Fruit fly (Drosophila melanogaster) whole organism: ENCODE data around the gene CG33777.

Source experiments
- CG8478 ChIP-seq: fragments of >200 bp; optimal IDR thresholded peaks from 2 replicates; lab custom pipeline; 2018; ENCODE audit warnings: inconsistent platforms
- Dll ChIP-seq: fragments of >200 bp; optimal IDR thresholded peaks from 2 replicates; lab custom pipeline; 2017
- pan ChIP-seq: fragments of >200 bp; optimal IDR thresholded peaks from 2 replicates; lab custom pipeline; 2017
- psq ChIP-seq: fragments of >200 bp; optimal IDR thresholded peaks from 2 replicates; lab custom pipeline; 2017
- usp ChIP-seq: fragments of >200 bp; optimal IDR thresholded peaks from 2 replicates; lab custom pipeline; 2017; ENCODE audit warnings: missing biosample characterization, missing genetic modification characterization, mixed read lengths

DNA sequence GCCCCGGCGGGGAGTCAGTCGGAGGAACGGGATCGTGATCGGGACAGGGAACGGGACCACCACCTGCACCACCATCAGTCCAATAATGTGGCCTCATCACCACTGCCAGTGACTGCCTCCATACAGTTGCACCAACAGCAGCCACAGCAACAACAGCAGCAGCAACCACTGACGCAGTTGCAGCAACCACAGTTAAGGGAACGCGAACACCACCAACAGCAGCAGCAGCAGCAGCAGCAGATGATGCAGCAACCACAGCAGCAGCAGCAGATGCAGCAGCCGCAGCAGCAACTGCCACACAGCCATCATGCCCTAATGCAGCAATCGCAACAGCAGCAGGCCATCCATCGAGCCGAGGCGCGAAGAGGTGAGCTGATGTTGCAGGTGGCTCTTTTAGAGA lies 20.4 kb upstream of the CG33777 start:
- TF ChIP-seq CG8478 (lab: Kevin White, UChicago): no peak
- no peak for TF ChIP-seq psq
- no peak for TF ChIP-seq usp (GFP tag; lab: Kevin White, UChicago)
- TF ChIP-seq pan: no peak
- TF ChIP-seq Dll (lab: Kevin White, UChicago): no peak
